Worm (Caenorhabditis elegans) whole organism, L2 larva: ENCODE measurements around the gene ZK792.1.

Experiments used
- ceh-16 ChIP-seq: fragments of 150-350 bp; optimal IDR thresholded peaks from 2 replicates; lab custom pipeline; 2014; ENCODE audit warnings: missing biosample characterization, missing genetic modification characterization
- egl-27 ChIP-seq: sonication (generic microtip); optimal IDR thresholded peaks from 3 replicates; lab custom pipeline; 2017; ENCODE audit warnings: missing biosample characterization, missing genetic modification reagents, missing genetic modification characterization
- lsy-2 ChIP-seq, 2 experiments: fragments of 150-350 bp in 1 of 2; sonication (generic microtip) in 1 of 2; optimal IDR thresholded peaks; 2 replicates each; lab custom pipeline; 2014 to 2017; ENCODE audit warnings: missing biosample characterization in 2 of 2, missing genetic modification characterization in 2 of 2
- mab-5 ChIP-seq: fragments of 150-350 bp; optimal IDR thresholded peaks from 2 replicates; lab custom pipeline; 2014; ENCODE audit warnings: missing biosample characterization, missing genetic modification characterization
- nhr-11 ChIP-seq: fragments of 150-350 bp; optimal IDR thresholded peaks from 2 replicates; lab custom pipeline; 2014; ENCODE audit warnings: missing biosample characterization, missing genetic modification characterization
- snpc-4 ChIP-seq: fragments of 150-350 bp; optimal IDR thresholded peaks from 2 replicates; lab custom pipeline; 2014; ENCODE audit warnings: missing biosample characterization, missing genetic modification characterization
- unc-55 ChIP-seq: fragments of 150-350 bp; sonication (generic microtip); optimal IDR thresholded peaks from 3 replicates; lab custom pipeline; 2014; ENCODE audit warnings: missing biosample characterization, missing genetic modification reagents, missing genetic modification characterization

The ZK792.1 gene

DNA sequence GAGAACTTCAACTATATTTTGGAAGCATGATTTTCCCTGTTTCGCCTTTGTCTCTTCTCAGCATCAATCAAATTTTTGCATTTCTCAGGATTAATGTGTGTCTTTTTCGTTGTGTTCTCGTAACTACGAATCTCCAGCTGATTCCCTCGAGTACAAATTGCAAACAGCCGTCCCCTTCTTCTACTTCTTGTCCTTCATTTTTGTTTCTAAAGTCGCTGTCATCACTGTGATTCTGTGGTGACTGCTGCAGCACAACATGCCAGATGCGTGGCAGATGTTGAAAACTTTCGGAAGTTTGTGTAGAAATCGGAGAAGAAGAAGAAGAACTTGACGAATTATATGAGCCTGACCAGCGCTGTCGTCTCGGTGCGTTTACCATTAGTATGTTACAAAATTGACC is 53.6 kb downstream of the ZK792.1 start:
- no peak for TF ChIP-seq lsy-2 (tag; optimal IDR thresholded peaks at IDR 0.05; lab: Kevin White, UChicago)
- TF ChIP-seq unc-55 (GFP tag; lab: Kevin White, UChicago): peak; percentile 23
- TF ChIP-seq mab-5 (tag; lab: Kevin White, UChicago): peak; percentile 47
- no peak for TF ChIP-seq ceh-16 (tag; lab: Kevin White, UChicago)
- TF ChIP-seq nhr-11 (tag; lab: Kevin White, UChicago): no peak

DNA sequence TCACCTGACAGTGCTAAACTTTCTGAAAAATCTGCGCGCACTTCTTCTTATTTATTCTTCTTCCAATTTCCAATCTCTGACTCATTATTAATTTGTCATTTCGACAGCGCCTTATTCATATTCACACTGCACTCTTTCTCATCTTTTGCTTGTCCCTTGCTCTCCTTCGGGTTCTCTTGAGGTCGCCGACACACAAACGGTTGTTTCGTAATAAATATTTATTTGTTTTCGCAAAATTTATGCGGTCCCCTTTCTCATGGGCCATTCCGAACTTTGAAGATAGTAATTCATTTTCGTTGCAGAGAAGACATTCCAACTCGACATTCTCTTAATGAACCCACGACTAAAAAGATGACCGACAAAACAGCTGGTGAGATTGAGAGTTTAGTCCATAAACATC is 55.1 kb downstream of the ZK792.1 start, which contains the start of gene magi-1:
TSS of gene magi-1 (plus strand) at position 301 of the 400 bp plus-strand sequence.
- TF ChIP-seq snpc-4 (tag; lab: Kevin White, UChicago) (no peak), unc-55 (GFP tag; lab: Kevin White, UChicago) (no peak), egl-27 (no peak)
